Worm (Caenorhabditis elegans): Measurements from ENCODE around the gene CC8.3.

CC8.3 gene

ce11 chrIV:3633254-3633653 lies 8.8 kb downstream of the CC8.3 start, which contains the start of gene ZC416.2:
Gene ZC416.2, plus strand, starts transcription at chrIV:3633619.
- TF ChIP-seq lin-15B (tag; optimal IDR thresholded peaks at IDR 0.05) (no peak), hmg-11 (tag; optimal IDR thresholded peaks at IDR 0.05) (peak; percentile 39), nfya-1 (tag; optimal IDR thresholded peaks at IDR 0.05; ENCODE audit: insufficient read depth) (peak; percentile 4), elt-1 (tag; optimal IDR thresholded peaks at IDR 0.05) (no peak), pha-4 (tag; optimal IDR thresholded peaks at IDR 0.05) (peak; percentile 89)

ce11 chrIV:3632475-3632874 lies 9.6 kb downstream of the CC8.3 start:
- TF ChIP-seq skn-1 (tag; optimal IDR thresholded peaks at IDR 0.05) (no peak), hmg-11 (tag; optimal IDR thresholded peaks at IDR 0.05) (no peak), tbx-2 (tag; optimal IDR thresholded peaks at IDR 0.05) (no peak), ZK546.5 (tag; optimal IDR thresholded peaks at IDR 0.05) (no peak), nhr-28 (tag; optimal IDR thresholded peaks at IDR 0.05) (no peak), ztf-4 (tag; optimal IDR thresholded peaks at IDR 0.05) (no peak), nhr-43 (tag; optimal IDR thresholded peaks at IDR 0.05; ENCODE audit: poor library complexity, severe bottlenecking) (no peak), ceh-82 (tag; optimal IDR thresholded peaks at IDR 0.05) (no peak), lin-15B (tag; optimal IDR thresholded peaks at IDR 0.05) (no peak), nhr-25 (tag; optimal IDR thresholded peaks at IDR 0.05) (no peak), elt-1 (tag; optimal IDR thresholded peaks at IDR 0.05) (no peak), fos-1 (tag; optimal IDR thresholded peaks at IDR 0.05) (no peak), nhr-23 (tag; optimal IDR thresholded peaks at IDR 0.05) (no peak), mml-1 (tag; optimal IDR thresholded peaks at IDR 0.05) (no peak), nhr-76 (tag; optimal IDR thresholded peaks at IDR 0.05) (no peak)

- peak; percentile 81 for TF ChIP-seq ceh-28 (tag; optimal IDR thresholded peaks at IDR 0.05)
- TF ChIP-seq elt-3 (tag; optimal IDR thresholded peaks at IDR 0.05) = no peak
- no peak for TF ChIP-seq nhr-11 (tag; optimal IDR thresholded peaks at IDR 0.05)
Observed at ce11 chrIV:3628896-3629641, 13.0 kb downstream of the CC8.3 start.

ce11 chrIV:3626447-3626846 lies 15.6 kb downstream of the CC8.3 start:
- TF ChIP-seq eor-1 (tag; optimal IDR thresholded peaks at IDR 0.05) (no peak), daf-12 (tag; optimal IDR thresholded peaks at IDR 0.05) (no peak), elt-3 (tag; optimal IDR thresholded peaks at IDR 0.05) (no peak), nfya-1 (tag; optimal IDR thresholded peaks at IDR 0.05; ENCODE audit: insufficient read depth) (peak; percentile 25), tbx-2 (tag; optimal IDR thresholded peaks at IDR 0.05) (no peak), mml-1 (tag; optimal IDR thresholded peaks at IDR 0.05) (no peak), ceh-16 (tag; optimal IDR thresholded peaks at IDR 0.05) (no peak), lin-39 (tag; optimal IDR thresholded peaks at IDR 0.05) (no peak), fkh-10 (GFP tag; optimal IDR thresholded peaks at IDR 0.05) (peak; percentile 84), ztf-4 (tag; optimal IDR thresholded peaks at IDR 0.05) (no peak)

ce11 chrIV:3624597-3624996 lies 17.5 kb downstream of the CC8.3 start, which contains the start of the genes cha-1 and unc-17:
Gene cha-1, minus strand, starts transcription at chrIV:3624697.
Gene unc-17, minus strand, starts transcription at chrIV:3624699.
- TF ChIP-seq zag-1 (tag; optimal IDR thresholded peaks at IDR 0.05) (no peak), eor-1 (tag; optimal IDR thresholded peaks at IDR 0.05) (no peak), fkh-2 (tag; optimal IDR thresholded peaks at IDR 0.05) (no peak), nhr-67 (tag; optimal IDR thresholded peaks at IDR 0.05) (no peak), sea-2 (GFP tag; optimal IDR thresholded peaks at IDR 0.05) (no peak), ama-1 (optimal IDR thresholded peaks at IDR 0.05) (no peak), ztf-4 (tag; optimal IDR thresholded peaks at IDR 0.05) (no peak), nhr-237 (tag; optimal IDR thresholded peaks at IDR 0.05) (no peak), ceh-82 (tag; optimal IDR thresholded peaks at IDR 0.05) (no peak), elt-3 (tag; optimal IDR thresholded peaks at IDR 0.05) (no peak), lin-39 (tag; optimal IDR thresholded peaks at IDR 0.05) (no peak), skn-1 (tag; optimal IDR thresholded peaks at IDR 0.05) (no peak), fos-1 (tag; optimal IDR thresholded peaks at IDR 0.05) (no peak), mdl-1 (tag; optimal IDR thresholded peaks at IDR 0.05) (no peak), elt-1 (tag; optimal IDR thresholded peaks at IDR 0.05) (no peak), jun-1 (tag; optimal IDR thresholded peaks at IDR 0.05) (no peak), unc-39 (tag; optimal IDR thresholded peaks at IDR 0.05) (no peak), lin-15B (tag; optimal IDR thresholded peaks at IDR 0.05) (no peak), nhr-12 (tag; optimal IDR thresholded peaks at IDR 0.05) (no peak)
